Fruit fly (Drosophila melanogaster): ENCODE data around the gene glo.

The glo gene

dm6 chr3R:11779357-11780018, 39.7 kb downstream of the glo start (continued):
- TF ChIP-seq CG10959 (GFP tag; IDR thresholded peaks at IDR 0.05) (peak; percentile 72), ash1 (GFP tag; optimal IDR thresholded peaks at IDR 0.05) (no peak), pfk (GFP tag; optimal IDR thresholded peaks at IDR 0.05) (peak; percentile 50), Drgx (GFP tag; IDR thresholded peaks at IDR 0.05) (peak; percentile 72), Dp (GFP tag; optimal IDR thresholded peaks at IDR 0.05) (no peak), NfI (GFP tag; optimal IDR thresholded peaks at IDR 0.05) (peak; percentile 65), luna (GFP tag; optimal IDR thresholded peaks at IDR 0.05) (no peak), CG11723 (GFP tag; optimal IDR thresholded peaks at IDR 0.05) (peak; percentile 12), eve (GFP tag; optimal IDR thresholded peaks at IDR 0.05) (peak in 1 of 2 experiments; percentile 93), Lhr (GFP tag; optimal IDR thresholded peaks at IDR 0.05) (peak; percentile 74), ab (GFP tag; optimal IDR thresholded peaks at IDR 0.05) (peak; percentile 22), CG4820 (GFP tag; optimal IDR thresholded peaks at IDR 0.05) (peak; percentile 75), CG2712 (tag; optimal IDR thresholded peaks at IDR 0.05) (peak; percentile 94), CG9797 (GFP tag; optimal IDR thresholded peaks at IDR 0.05) (peak; percentile 4), BtbVII (GFP tag; optimal IDR thresholded peaks at IDR 0.05) (peak; percentile 49), CG4617 (GFP tag; optimal IDR thresholded peaks at IDR 0.05; ENCODE audit: borderline replicate concordance) (peak; percentile 37), Deaf1 (tag; optimal IDR thresholded peaks at IDR 0.05) (no peak), h (optimal IDR thresholded peaks at IDR 0.05) (no peak), pita (GFP tag; optimal IDR thresholded peaks at IDR 0.05) (no peak), CG10462 (GFP tag; optimal IDR thresholded peaks at IDR 0.05) (peak; percentile 76), zfh2 (GFP tag; optimal IDR thresholded peaks at IDR 0.05) (no peak), run (tag; optimal IDR thresholded peaks at IDR 0.05) (peak; percentile 46), zen (tag; optimal IDR thresholded peaks at IDR 0.05) (peak; percentile 70), CG11696 (GFP tag; IDR thresholded peaks at IDR 0.05) (no peak), prd (optimal IDR thresholded peaks at IDR 0.05) (no peak), prd (GFP tag; IDR thresholded peaks at IDR 0.05) (peak; percentile 77), nau (GFP tag; optimal IDR thresholded peaks at IDR 0.05) (peak; percentile 48), ems (GFP tag; optimal IDR thresholded peaks at IDR 0.05) (peak; percentile 16), Elba2 (GFP tag; optimal IDR thresholded peaks at IDR 0.05) (no peak), CG11247 (GFP tag; IDR thresholded peaks at IDR 0.05) (no peak), CG3726 (GFP tag; IDR thresholded peaks at IDR 0.05) (no peak), NC2β (GFP tag; optimal IDR thresholded peaks at IDR 0.05) (peak; percentile 72), jing (GFP tag; optimal IDR thresholded peaks at IDR 0.05) (peak; percentile 78), CG17829 (tag; optimal IDR thresholded peaks at IDR 0.05) (peak; percentile 71), Fer1 (GFP tag; optimal IDR thresholded peaks at IDR 0.05) (no peak), grau (tag; optimal IDR thresholded peaks at IDR 0.05) (peak; percentile 80), CG3407 (GFP tag; optimal IDR thresholded peaks at IDR 0.05) (peak; percentile 71), sim (GFP tag; IDR thresholded peaks at IDR 0.05) (0 out of 2 replicates have a peak, but pooled peaks have one; percentile 31), MBD-R2 (GFP tag; IDR thresholded peaks at IDR 0.05) (no peak), sqz (GFP tag; optimal IDR thresholded peaks at IDR 0.05) (peak; percentile 12), CG9437 (GFP tag; optimal IDR thresholded peaks at IDR 0.05) (peak; percentile 68), HLH54F (GFP tag; optimal IDR thresholded peaks at IDR 0.05) (no peak), oc (tag; optimal IDR thresholded peaks at IDR 0.05) (peak; percentile 74), Hmx (GFP tag; optimal IDR thresholded peaks at IDR 0.05) (peak; percentile 37), Nf-YA (GFP tag; IDR thresholded peaks at IDR 0.05) (no peak), Doc3 (GFP tag; IDR thresholded peaks at IDR 0.05; ENCODE audit: partially characterized antibody) (no peak), Mrtf (GFP tag; IDR thresholded peaks at IDR 0.05) (no peak), Atf3 (GFP tag; optimal IDR thresholded peaks at IDR 0.05) (peak; percentile 36), CG7745 (tag; optimal IDR thresholded peaks at IDR 0.05) (no peak), peb (GFP tag; IDR thresholded peaks at IDR 0.05) (peak; percentile 53), CG9932 (GFP tag; IDR thresholded peaks at IDR 0.05) (no peak)
